Worm (Caenorhabditis elegans): ENCODE measurements around the gene F57C2.5.

ce11 chrII:14567811-14568210 is 39.8 kb upstream of the F57C2.5 start:
- TF ChIP-seq nhr-76 (tag; optimal IDR thresholded peaks at IDR 0.05) (no peak), zip-4 (GFP tag; optimal IDR thresholded peaks at IDR 0.05) (no peak), elt-2 (tag; optimal IDR thresholded peaks at IDR 0.05) (no peak)

All from whole organism, L1 larva.